Worm (Caenorhabditis elegans): ENCODE results near the gene C33H5.1.

C33H5.1 gene

ce11 chrIV:7817852-7818251 is 9.1 kb downstream of the C33H5.1 start, which contains the start of gene ric-3 (continued):
- TF ChIP-seq lin-35 (GFP tag; optimal IDR thresholded peaks at IDR 0.05) (peak in 1 of 3 experiments; percentile 33), ceh-79 (tag; optimal IDR thresholded peaks at IDR 0.05) (no peak), gei-17 (GFP tag; optimal IDR thresholded peaks at IDR 0.05) (no peak), ekl-4 (GFP tag; IDR thresholded peaks at IDR 0.05) (no peak), mcd-1 (GFP tag; IDR thresholded peaks at IDR 0.05) (0 out of 2 replicates have a peak, but pooled peaks have one; percentile 17), atf-7 (tag; optimal IDR thresholded peaks at IDR 0.05) (no peak), mes-4 (tag; optimal IDR thresholded peaks at IDR 0.05) (no peak), cebp-1 (GFP tag; IDR thresholded peaks at IDR 0.05) (no peak), cebp-1 (tag; optimal IDR thresholded peaks at IDR 0.05) (peak; percentile 37)

- no peak for TF ChIP-seq lsy-27 (tag; optimal IDR thresholded peaks at IDR 0.05; ENCODE audit: borderline replicate concordance, insufficient read depth)
- TF ChIP-seq B0019.2 (GFP tag; conservative IDR thresholded peaks at IDR 0.05) = no peak
- no peak for TF ChIP-seq ets-4 (GFP tag; optimal IDR thresholded peaks at IDR 0.05)
- no peak for TF ChIP-seq hrde-1 (tag; optimal IDR thresholded peaks at IDR 0.05; ENCODE audit: borderline replicate concordance)
- no peak for TF ChIP-seq egl-44 (GFP tag; IDR thresholded peaks at IDR 0.05)
- TF ChIP-seq lin-54 (GFP tag; optimal IDR thresholded peaks at IDR 0.05) = no peak
- TF ChIP-seq Y53F4B.3 (GFP tag; IDR thresholded peaks at IDR 0.05) = no peak
- TF ChIP-seq ccch-3 (GFP tag; optimal IDR thresholded peaks at IDR 0.05) = no peak
- TF ChIP-seq ceh-91 (GFP tag; IDR thresholded peaks at IDR 0.05) = no peak
- no peak for TF ChIP-seq sdz-38 (tag; optimal IDR thresholded peaks at IDR 0.05)
- no peak for TF ChIP-seq dox-1 (GFP tag; IDR thresholded peaks at IDR 0.05)
- TF ChIP-seq snpc-3.4 (tag; optimal IDR thresholded peaks at IDR 0.05) = no peak
- no peak for TF ChIP-seq hlh-12 (tag; optimal IDR thresholded peaks at IDR 0.05)
- TF ChIP-seq ZK185.1 (tag; optimal IDR thresholded peaks at IDR 0.05; ENCODE audit: poor library complexity, severe bottlenecking) = no peak
- no peak for TF ChIP-seq unc-130 (GFP tag; optimal IDR thresholded peaks at IDR 0.05)
- no peak for TF ChIP-seq tbx-9 (tag; optimal IDR thresholded peaks at IDR 0.05; ENCODE audit: borderline replicate concordance)
These were observed 13.8 kb downstream of the C33H5.1 start, which contains the start of gene T14A8.2 for ce11 chrIV:7822524-7822923. Gene T14A8.2 (minus strand): TSS chrIV:7822624.

- TF ChIP-seq ztf-25 (GFP tag; IDR thresholded peaks at IDR 0.05) (no peak), somi-1 (GFP tag; optimal IDR thresholded peaks at IDR 0.05) (no peak), K11D2.4 (GFP tag; IDR thresholded peaks at IDR 0.05) (no peak), ztf-3 (GFP tag; optimal IDR thresholded peaks at IDR 0.05) (no peak), ztf-26 (tag; optimal IDR thresholded peaks at IDR 0.05) (no peak), bed-1 (GFP tag; IDR thresholded peaks at IDR 0.05) (no peak), cebp-2 (GFP tag; IDR thresholded peaks at IDR 0.05) (no peak), aptf-2 (GFP tag; conservative IDR thresholded peaks at IDR 0.05) (no peak), zim-3 (tag; optimal IDR thresholded peaks at IDR 0.05) (no peak), egl-18 (GFP tag; IDR thresholded peaks at IDR 0.05) (no peak), pha-4 (tag; optimal IDR thresholded peaks at IDR 0.05) (no peak), aptf-3 (GFP tag; IDR thresholded peaks at IDR 0.05) (no peak), lsy-27 (tag; optimal IDR thresholded peaks at IDR 0.05; ENCODE audit: borderline replicate concordance, insufficient read depth) (no peak), nfya-1 (tag; optimal IDR thresholded peaks at IDR 0.05; ENCODE audit: borderline replicate concordance, insufficient read depth) (no peak), snpc-1.3 (tag; optimal IDR thresholded peaks at IDR 0.05; ENCODE audit: insufficient read depth) (no peak), F39B2.1 (GFP tag; IDR thresholded peaks at IDR 0.05) (no peak)
These were observed 15.9 kb downstream of the C33H5.1 start for ce11 chrIV:7824649-7825048.
